Worm (Caenorhabditis elegans) whole organism, young adult: Measurements from ENCODE around the gene ugt-32.

Experiments used
- F22D6.2 ChIP-seq: sonication (generic microtip); optimal IDR thresholded peaks from 2 replicates; lab custom pipeline; 2016; ENCODE audit warnings: mild to moderate bottlenecking, missing genetic modification characterization, missing compliant biosample characterization
- F23B12.7 ChIP-seq: sonication (generic microtip); optimal IDR thresholded peaks from 2 replicates; lab custom pipeline; 2017; ENCODE audit warnings: missing genetic modification characterization, mild to moderate bottlenecking, missing compliant biosample characterization, antibody characterized with exemption, moderate library complexity; ENCODE audit not compliant: insufficient read depth
- F52B5.7 ChIP-seq: sonication (generic microtip); optimal IDR thresholded peaks from 2 replicates; lab custom pipeline; 2016; ENCODE audit warnings: mild to moderate bottlenecking, missing genetic modification characterization, missing compliant biosample characterization
- F57C9.4 ChIP-seq: sonication (generic microtip); optimal IDR thresholded peaks from 2 replicates; lab custom pipeline; 2017; ENCODE audit warnings: mild to moderate bottlenecking, missing genetic modification characterization, missing compliant biosample characterization
- Y67H2A.10 ChIP-seq: fragments of 200-800 bp; sonication (Bioruptor generic); conservative IDR thresholded peaks from 2 replicates; pipeline ENCODE4 v1.3.6; 2022; ENCODE audit warnings: missing genetic modification reagents, missing genetic modification characterization, missing compliant biosample characterization
- akir-1 ChIP-seq: fragments of 200-800 bp; sonication (Bioruptor generic); optimal IDR thresholded peaks from 2 replicates; lab custom pipeline; 2018; ENCODE audit warnings: mild to moderate bottlenecking, missing genetic modification characterization, moderate library complexity, missing compliant biosample characterization
- attf-6 ChIP-seq: fragments of 200-800 bp; sonication (Bioruptor generic); IDR thresholded peaks from 2 replicates; pipeline ENCODE4 v1.3.6; 2022; ENCODE audit warnings: missing genetic modification reagents, missing genetic modification characterization, missing compliant biosample characterization
- cebp-1 ChIP-seq, 2 experiments: fragments of 200-800 bp in 1 of 2; sonication (Bioruptor generic) in 1 of 2; sonication (generic microtip) in 1 of 2; IDR thresholded peaks in 1 of 2; optimal IDR thresholded peaks in 1 of 2; 2 replicates each; pipeline versions ENCODE4 v1.3.6 to Lab custom; 2017 to 2022; ENCODE audit warnings: missing compliant biosample characterization in 2 of 2, missing genetic modification characterization in 2 of 2, mild to moderate bottlenecking in 1 of 2, missing genetic modification reagents in 1 of 2, moderate library complexity in 1 of 2
- ceh-100 ChIP-seq: fragments of 200-800 bp; sonication (Bioruptor generic); IDR thresholded peaks from 2 replicates; pipeline ENCODE4 v1.3.6; 2022; ENCODE audit warnings: missing genetic modification reagents, missing genetic modification characterization, missing compliant biosample characterization
- ceh-27 ChIP-seq: fragments of 200-800 bp; sonication (Bioruptor generic); optimal IDR thresholded peaks from 2 replicates; lab custom pipeline; 2018; ENCODE audit warnings: mild to moderate bottlenecking, missing genetic modification characterization, moderate library complexity, missing compliant biosample characterization
- ceh-40 ChIP-seq: fragments of 200-800 bp; sonication (Bioruptor generic); IDR thresholded peaks from 2 replicates; pipeline ENCODE4 v1.3.6; 2022; ENCODE audit warnings: missing genetic modification characterization, missing compliant biosample characterization
- ceh-58 ChIP-seq: fragments of 200-800 bp; sonication (Bioruptor generic); IDR thresholded peaks from 2 replicates; pipeline ENCODE4 v1.3.6; 2022; ENCODE audit warnings: missing genetic modification characterization, missing compliant biosample characterization
- die-1 ChIP-seq: sonication (generic microtip); optimal IDR thresholded peaks from 2 replicates; lab custom pipeline; 2016; ENCODE audit warnings: missing genotype, mild to moderate bottlenecking, missing genetic modification characterization, missing compliant biosample characterization
- dox-1 ChIP-seq: fragments of 200-800 bp; sonication (Bioruptor generic); IDR thresholded peaks from 2 replicates; pipeline ENCODE4 v1.3.6; 2022; ENCODE audit warnings: missing genetic modification reagents, missing genetic modification characterization, missing compliant biosample characterization
- hmg-1.2 ChIP-seq: fragments of 200-800 bp; sonication (Bioruptor generic); IDR thresholded peaks from 2 replicates; pipeline ENCODE4 v1.3.6; 2022; ENCODE audit warnings: missing genetic modification reagents, missing genetic modification characterization, missing compliant biosample characterization
- hmg-20 ChIP-seq: fragments of 200-800 bp; sonication (Bioruptor generic); IDR thresholded peaks from 2 replicates; pipeline ENCODE4 v1.3.6; 2022; ENCODE audit warnings: missing genetic modification reagents, missing genetic modification characterization, missing compliant biosample characterization
- hsf-1 ChIP-seq: fragments of 200-800 bp; sonication (Bioruptor generic); IDR thresholded peaks from 2 replicates; pipeline ENCODE4 v1.3.6; 2022; ENCODE audit warnings: missing genetic modification reagents, missing genetic modification characterization, missing compliant biosample characterization
- lin-35 ChIP-seq, 3 experiments: fragments of 150-350 bp in 2 of 3; sonication (generic microtip) in 1 of 3; optimal IDR thresholded peaks; 2 replicates each; lab custom pipeline; 2014 to 2018; ENCODE audit warnings: missing biosample characterization in 3 of 3, missing genetic modification characterization in 3 of 3, missing genetic modification reagents in 3 of 3
- lir-1 ChIP-seq: fragments of 200-800 bp; sonication (Bioruptor generic); conservative IDR thresholded peaks from 2 replicates; pipeline ENCODE4 v1.3.6; 2022; ENCODE audit warnings: missing genetic modification reagents, missing genetic modification characterization, missing compliant biosample characterization
- madf-10 ChIP-seq: sonication (generic microtip); optimal IDR thresholded peaks from 2 replicates; lab custom pipeline; 2016; ENCODE audit warnings: mild to moderate bottlenecking, missing genetic modification characterization, missing compliant biosample characterization
- madf-3 ChIP-seq: fragments of 200-800 bp; sonication (Bioruptor generic); IDR thresholded peaks from 2 replicates; pipeline ENCODE4 v1.3.6; 2022; ENCODE audit warnings: missing genetic modification reagents, missing genetic modification characterization, missing compliant biosample characterization
- madf-8 ChIP-seq: fragments of 200-800 bp; sonication (Bioruptor generic); conservative IDR thresholded peaks from 2 replicates; pipeline ENCODE4 v1.3.6; 2022; ENCODE audit warnings: missing genetic modification reagents, missing genetic modification characterization, missing compliant biosample characterization
- nfyb-1 ChIP-seq: fragments of 200-800 bp; sonication (Bioruptor generic); IDR thresholded peaks from 2 replicates; pipeline ENCODE4 v1.3.6; 2022; ENCODE audit warnings: missing genetic modification reagents, missing genetic modification characterization, missing compliant biosample characterization
- nhr-120 ChIP-seq: fragments of 200-800 bp; sonication (Bioruptor generic); IDR thresholded peaks from 2 replicates; pipeline ENCODE4 v1.3.6; 2022; ENCODE audit warnings: missing genetic modification characterization, missing compliant biosample characterization
- sptf-2 ChIP-seq: fragments of 200-800 bp; sonication (Bioruptor generic); optimal IDR thresholded peaks from 2 replicates; lab custom pipeline; 2018; ENCODE audit warnings: mild to moderate bottlenecking, missing genetic modification characterization, missing compliant biosample characterization
- xnd-1 ChIP-seq: sonication (generic microtip); optimal IDR thresholded peaks from 2 replicates; lab custom pipeline; 2016; ENCODE audit warnings: missing genotype, missing genetic modification reagents, missing genetic modification characterization, missing compliant biosample characterization
- zfh-2 ChIP-seq: fragments of 200-800 bp; sonication (Bioruptor generic); conservative IDR thresholded peaks from 2 replicates; pipeline ENCODE4 v1.3.6; 2022; ENCODE audit warnings: missing genetic modification reagents, missing genetic modification characterization, missing compliant biosample characterization
- ztf-22 ChIP-seq: fragments of 200-800 bp; sonication (Bioruptor generic); optimal IDR thresholded peaks from 2 replicates; lab custom pipeline; 2018; ENCODE audit warnings: mild to moderate bottlenecking, missing genetic modification characterization, moderate library complexity, missing compliant biosample characterization
- ztf-25 ChIP-seq: fragments of 200-800 bp; sonication (Bioruptor generic); IDR thresholded peaks from 2 replicates; pipeline ENCODE4 v1.3.6; 2022; ENCODE audit warnings: missing genetic modification reagents, missing genetic modification characterization, missing compliant biosample characterization
- ztf-6 ChIP-seq: fragments of 200-800 bp; sonication (Bioruptor generic); IDR thresholded peaks from 2 replicates; pipeline ENCODE4 v1.3.6; 2022; ENCODE audit warnings: missing genetic modification reagents, missing genetic modification characterization, missing compliant biosample characterization

The ugt-32 gene

ce11 chrV:3832661-3833060, 11.1 kb downstream of the ugt-32 start:
- no peak for TF ChIP-seq lin-35 (GFP tag; optimal IDR thresholded peaks at IDR 0.05; lab: Kevin White, UChicago)
- TF ChIP-seq akir-1 (GFP tag; lab: Kevin White, UChicago): no peak
- TF ChIP-seq Y67H2A.10 (GFP tag; lab: Robert Waterston, UW): no peak
- TF ChIP-seq F23B12.7 (tag; lab: Kevin White, UChicago): no peak
- TF ChIP-seq dox-1 (GFP tag; lab: Robert Waterston, UW): no peak
- no peak for TF ChIP-seq ceh-27 (GFP tag; lab: Kevin White, UChicago)
- TF ChIP-seq sptf-2 (GFP tag; lab: Kevin White, UChicago): no peak
- TF ChIP-seq F52B5.7 (tag; lab: Kevin White, UChicago): no peak

DNA sequence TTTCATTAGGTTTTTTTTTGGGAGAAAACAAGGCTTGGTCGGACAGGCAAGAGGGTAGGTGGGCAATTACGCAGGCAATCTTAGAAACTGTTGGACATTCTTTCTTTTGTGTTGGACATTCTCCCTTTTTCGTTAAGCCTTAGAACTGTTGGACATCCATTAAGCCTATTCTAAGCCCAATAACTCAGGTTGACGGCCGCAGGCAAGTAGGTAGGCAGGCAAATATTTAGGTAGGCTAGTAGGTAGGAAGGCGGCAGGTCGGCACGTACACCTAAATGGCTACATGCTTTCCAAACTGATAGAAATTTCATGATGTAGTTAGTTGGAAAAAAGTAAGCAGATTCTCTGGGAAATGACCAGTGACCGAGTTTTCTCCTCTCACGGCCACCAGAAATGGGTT, 11.7 kb downstream of the ugt-32 start:
- no peak for TF ChIP-seq xnd-1 (tag; lab: Kevin White, UChicago)
- no peak for TF ChIP-seq attf-6 (GFP tag; lab: Robert Waterston, UW)
- TF ChIP-seq hsf-1 (GFP tag; lab: Robert Waterston, UW): no peak
- no peak for TF ChIP-seq F23B12.7 (tag; lab: Kevin White, UChicago)
- TF ChIP-seq madf-3 (GFP tag; lab: Robert Waterston, UW): no peak
- TF ChIP-seq, all 124 proteins: peak for 0

DNA sequence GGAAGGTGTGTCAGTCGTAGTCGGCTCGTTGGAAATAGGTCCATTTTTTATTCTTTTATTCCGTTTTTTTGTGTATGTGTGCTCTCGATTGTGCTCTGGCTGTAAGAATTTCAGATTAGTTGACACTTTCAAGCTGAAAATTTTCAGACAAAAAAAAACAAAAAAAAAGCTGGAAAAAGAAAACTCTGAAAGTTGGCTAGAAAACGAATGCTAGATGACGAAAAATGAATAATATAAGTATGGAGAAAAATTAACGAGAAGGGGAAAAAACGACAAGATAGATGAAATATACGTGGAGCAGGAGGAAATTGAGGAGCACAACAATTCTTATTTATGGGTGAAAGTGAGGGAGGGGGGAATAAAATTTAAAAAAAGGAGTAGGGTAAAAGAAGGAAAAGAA, 12.2 kb downstream of the ugt-32 start, which contains the start of gene H10D18.5:
Gene H10D18.5 (minus strand): TSS at position 101 of the 400 bp plus-strand sequence.
- TF ChIP-seq zfh-2 (GFP tag; lab: Robert Waterston, UW) (no peak), ceh-40 (GFP tag; lab: Robert Waterston, UW) (no peak), madf-10 (tag; lab: Kevin White, UChicago) (no peak), ztf-22 (GFP tag; lab: Kevin White, UChicago) (no peak), F22D6.2 (no peak), hmg-1.2 (GFP tag; lab: Robert Waterston, UW) (no peak), lin-35 (GFP tag; optimal IDR thresholded peaks at IDR 0.05; lab: Kevin White, UChicago) (no peak), ztf-25 (GFP tag; lab: Robert Waterston, UW) (no peak), cebp-1 (GFP tag; IDR thresholded peaks at IDR 0.05; lab: Robert Waterston, UW) (no peak), cebp-1 (tag; optimal IDR thresholded peaks at IDR 0.05; lab: Kevin White, UChicago) (no peak), madf-8 (no peak), hsf-1 (GFP tag; lab: Robert Waterston, UW) (no peak), die-1 (tag; lab: Kevin White, UChicago) (no peak)

DNA sequence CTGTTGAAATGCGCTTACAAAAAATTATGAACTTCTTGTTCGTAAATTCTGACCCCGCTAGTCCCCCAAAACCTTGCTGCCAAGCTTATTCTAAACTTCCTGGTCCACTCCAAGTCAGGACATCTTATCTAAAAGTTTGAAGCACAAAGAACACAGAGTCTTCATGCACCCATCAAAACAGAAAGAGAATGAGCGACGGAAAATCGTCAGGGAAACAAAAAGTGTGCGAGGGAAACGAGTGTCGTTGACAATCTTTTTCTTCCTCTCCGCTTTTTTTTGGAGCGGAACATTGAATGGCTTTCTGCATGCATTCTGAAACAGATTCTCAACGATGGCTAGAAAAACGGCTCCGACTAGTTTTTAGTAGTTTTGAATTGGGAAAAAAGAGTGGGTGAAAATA, 18.6 kb downstream of the ugt-32 start:
- TF ChIP-seq nfyb-1 (GFP tag; lab: Robert Waterston, UW) (no peak), ceh-58 (GFP tag; lab: Robert Waterston, UW) (no peak), F57C9.4 (tag; lab: Kevin White, UChicago) (no peak), ceh-100 (GFP tag; lab: Robert Waterston, UW) (no peak), ztf-6 (no peak), lir-1 (GFP tag; lab: Robert Waterston, UW) (no peak), hmg-20 (GFP tag; lab: Robert Waterston, UW) (no peak)

DNA sequence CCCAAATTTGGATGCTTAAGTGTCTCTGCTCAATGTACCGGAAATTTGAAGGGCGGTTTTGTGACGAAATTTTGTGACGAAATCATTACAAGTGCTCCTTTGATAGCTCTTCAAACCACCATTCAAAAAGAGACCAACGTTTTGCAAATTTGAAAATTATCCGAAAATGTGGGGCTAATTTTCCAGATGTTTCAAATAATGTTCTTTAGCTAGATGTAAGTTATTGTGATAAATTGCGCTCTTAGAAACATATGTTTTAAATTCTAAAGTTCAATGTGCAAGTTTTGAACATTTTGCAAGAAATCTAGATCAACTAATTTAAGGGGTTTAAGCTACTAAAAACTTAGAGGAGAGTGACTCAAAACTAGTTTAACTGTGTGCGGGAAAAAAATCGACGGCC, 22.9 kb downstream of the ugt-32 start:
- TF ChIP-seq nhr-120 (GFP tag; lab: Robert Waterston, UW) (no peak), cebp-1 (GFP tag; IDR thresholded peaks at IDR 0.05; lab: Robert Waterston, UW) (no peak), cebp-1 (tag; optimal IDR thresholded peaks at IDR 0.05; lab: Kevin White, UChicago) (peak; percentile 27)
